Worm (Caenorhabditis elegans) whole organism, L3 larva: ENCODE results near the gene sec-23.

ENCODE experiments used
- ceh-28 ChIP-seq: fragments of 150-350 bp; optimal IDR thresholded peaks from 2 replicates; lab custom pipeline; 2014; ENCODE audit warnings: missing biosample characterization, missing genetic modification reagents, missing genetic modification characterization
- ceh-82 ChIP-seq: fragments of 150-350 bp; optimal IDR thresholded peaks from 2 replicates; lab custom pipeline; 2014; ENCODE audit warnings: missing biosample characterization, missing genetic modification characterization
- daf-12 ChIP-seq: fragments of 150-350 bp; optimal IDR thresholded peaks from 2 replicates; lab custom pipeline; 2014; ENCODE audit warnings: missing biosample characterization, missing genetic modification reagents, missing genetic modification characterization
- fkh-10 ChIP-seq: sonication (generic microtip); optimal IDR thresholded peaks from 2 replicates; lab custom pipeline; 2017; ENCODE audit warnings: missing biosample characterization, missing genetic modification reagents, missing genetic modification characterization
- fos-1 ChIP-seq: fragments of 150-350 bp; optimal IDR thresholded peaks from 2 replicates; lab custom pipeline; 2014; ENCODE audit warnings: missing biosample characterization, missing genetic modification characterization
- lin-15B ChIP-seq: fragments of 150-350 bp; optimal IDR thresholded peaks from 2 replicates; lab custom pipeline; 2014; ENCODE audit warnings: missing biosample characterization, missing genetic modification characterization
- nhr-11 ChIP-seq: fragments of 150-350 bp; optimal IDR thresholded peaks from 2 replicates; lab custom pipeline; 2014; ENCODE audit warnings: missing biosample characterization, missing genetic modification characterization
- nhr-237 ChIP-seq: fragments of 150-350 bp; optimal IDR thresholded peaks from 2 replicates; lab custom pipeline; 2014; ENCODE audit warnings: missing biosample characterization, missing genetic modification characterization
- nhr-77 ChIP-seq: fragments of 150-350 bp; optimal IDR thresholded peaks from 2 replicates; lab custom pipeline; 2014; ENCODE audit warnings: missing biosample characterization, missing genetic modification characterization
- sea-2 ChIP-seq: fragments of 150-350 bp; sonication (generic microtip); optimal IDR thresholded peaks from 4 replicates; lab custom pipeline; 2014; ENCODE audit warnings: missing biosample characterization, missing genetic modification reagents, missing genetic modification characterization
- snpc-4 ChIP-seq: fragments of 150-350 bp; optimal IDR thresholded peaks from 2 replicates; lab custom pipeline; 2014; ENCODE audit warnings: missing biosample characterization, missing genetic modification characterization
- tbx-2 ChIP-seq: sonication (generic microtip); optimal IDR thresholded peaks from 2 replicates; lab custom pipeline; 2016; ENCODE audit warnings: mild to moderate bottlenecking, missing genetic modification characterization, missing compliant biosample characterization
- unc-39 ChIP-seq: sonication (generic microtip); optimal IDR thresholded peaks from 4 replicates; lab custom pipeline; 2017; ENCODE audit warnings: missing biosample characterization, missing genetic modification characterization

- TF ChIP-seq sea-2 (GFP tag; lab: Kevin White, UChicago) (no peak), tbx-2 (no peak), fkh-10 (GFP tag; lab: Kevin White, UChicago) (no peak), fos-1 (tag; lab: Kevin White, UChicago) (no peak), snpc-4 (tag; lab: Kevin White, UChicago) (no peak), ceh-28 (no peak), ceh-82 (tag; lab: Kevin White, UChicago) (no peak), daf-12 (tag; lab: Kevin White, UChicago) (no peak), nhr-11 (tag; lab: Kevin White, UChicago) (no peak), lin-15B (peak; percentile 28), nhr-77 (no peak), unc-39 (no peak), nhr-237 (no peak)
Measured at ce11 chrV:20090698-20091313, at the start of gene sec-23, which contains the start of gene dcs-1.
